Fruit fly (Drosophila melanogaster) whole organism, embryonic: ENCODE results near the gene CG42847.

Source experiments
- Bdp1 ChIP-seq: fragments of 200-800 bp; sonication (Bioruptor generic); optimal IDR thresholded peaks from 3 replicates; lab custom pipeline; 2016; ENCODE audit warnings: missing biosample characterization, missing genetic modification characterization
- CG10462 ChIP-seq: fragments of 200-800 bp; sonication (Bioruptor generic); optimal IDR thresholded peaks from 2 replicates; lab custom pipeline; 2016; ENCODE audit warnings: missing biosample characterization, missing genetic modification characterization
- CG12769 ChIP-seq: fragments of 200-800 bp; sonication (Bioruptor generic); optimal IDR thresholded peaks from 2 replicates; lab custom pipeline; 2019; ENCODE audit warnings: missing biosample characterization, mild to moderate bottlenecking, missing genetic modification characterization, moderate library complexity
- CG13287 ChIP-seq: fragments of 200-800 bp; sonication (Bioruptor generic); IDR thresholded peaks from 2 replicates; pipeline ENCODE4 v1.3.6; 2022; ENCODE audit warnings: missing biosample characterization, missing genetic modification characterization; ENCODE audit not compliant: partially characterized antibody
- CG17359 ChIP-seq: fragments of 200-800 bp; sonication (Bioruptor generic); optimal IDR thresholded peaks from 3 replicates; lab custom pipeline; 2018; ENCODE audit warnings: missing biosample characterization, mild to moderate bottlenecking, missing genetic modification characterization, moderate library complexity
- CG18599 ChIP-seq: fragments of 200-800 bp; sonication (Bioruptor generic); optimal IDR thresholded peaks from 3 replicates; lab custom pipeline; 2017; ENCODE audit warnings: missing biosample characterization, missing genetic modification characterization, mild to moderate bottlenecking, moderate library complexity, missing genetic modification reagents
- CG2199 ChIP-seq: fragments of 200-800 bp; sonication (Bioruptor generic); IDR thresholded peaks from 3 replicates; pipeline ENCODE4 v1.3.6; 2022; ENCODE audit warnings: missing biosample characterization, missing genetic modification characterization
- CG2202 ChIP-seq: fragments of 200-800 bp; sonication (Bioruptor generic); optimal IDR thresholded peaks from 2 replicates; lab custom pipeline; 2018; ENCODE audit warnings: missing biosample characterization, mild to moderate bottlenecking, missing genetic modification characterization
- CG2678 ChIP-seq: fragments of 200-800 bp; sonication (Bioruptor generic); optimal IDR thresholded peaks from 3 replicates; lab custom pipeline; 2019; ENCODE audit warnings: missing biosample characterization, mild to moderate bottlenecking, missing genetic modification characterization, moderate library complexity
- CG6813 ChIP-seq: fragments of 200-800 bp; sonication (Bioruptor generic); optimal IDR thresholded peaks from 2 replicates; lab custom pipeline; 2017; ENCODE audit warnings: missing biosample characterization, missing genetic modification characterization, mild to moderate bottlenecking, moderate library complexity, missing genetic modification reagents
- CG8089 ChIP-seq: fragments of 200-800 bp; sonication (Bioruptor generic); optimal IDR thresholded peaks from 3 replicates; lab custom pipeline; 2016; ENCODE audit warnings: missing biosample characterization, missing genetic modification characterization
- CHES-1-like ChIP-seq: fragments of 200-800 bp; sonication (Bioruptor generic); optimal IDR thresholded peaks from 2 replicates; lab custom pipeline; 2016; ENCODE audit warnings: missing biosample characterization, missing genetic modification characterization
- CTCF ChIP-seq: fragments of 200-800 bp; sonication (Bioruptor generic); optimal IDR thresholded peaks from 2 replicates; lab custom pipeline; 2017; ENCODE audit warnings: missing biosample characterization, mild to moderate bottlenecking, missing genetic modification characterization, moderate library complexity
- D ChIP-seq, 2 experiments: fragments of 200-800 bp in 1 of 2; fragments of >200 bp in 1 of 2; sonication (Bioruptor generic) in 1 of 2; optimal IDR thresholded peaks; 2 replicates in 1 of 2; 3 replicates in 1 of 2; lab custom pipeline; 2017; ENCODE audit warnings: mild to moderate bottlenecking in 1 of 2, missing biosample characterization in 1 of 2, missing genetic modification characterization in 1 of 2, missing genetic modification reagents in 1 of 2
- Doc3 ChIP-seq: fragments of 200-800 bp; sonication (Bioruptor generic); IDR thresholded peaks from 3 replicates; pipeline ENCODE4 v1.3.6; 2022; ENCODE audit warnings: missing biosample characterization, missing genetic modification characterization; ENCODE audit not compliant: partially characterized antibody
- Dref ChIP-seq: fragments of 200-800 bp; sonication (Bioruptor generic); IDR thresholded peaks from 2 replicates; pipeline ENCODE4 v1.3.6; 2022; ENCODE audit warnings: missing biosample characterization, missing genetic modification characterization
- ERR ChIP-seq: fragments of 200-800 bp; sonication (Bioruptor generic); optimal IDR thresholded peaks from 2 replicates; lab custom pipeline; 2016; ENCODE audit warnings: missing biosample characterization, missing genetic modification characterization
- Ets97D ChIP-seq: fragments of 200-800 bp; sonication (Bioruptor generic); optimal IDR thresholded peaks from 3 replicates; lab custom pipeline; 2016; ENCODE audit warnings: missing biosample characterization, missing genetic modification characterization
- Hey ChIP-seq: fragments of 200-800 bp; sonication (Bioruptor generic); optimal IDR thresholded peaks from 3 replicates; lab custom pipeline; 2018; ENCODE audit warnings: missing biosample characterization, mild to moderate bottlenecking, missing genetic modification characterization
- Hr39 ChIP-seq: fragments of >200 bp; optimal IDR thresholded peaks from 2 replicates; lab custom pipeline; 2017
- Hr78 ChIP-seq, 2 experiments: fragments of 200-800 bp in 1 of 2; fragments of >200 bp in 1 of 2; sonication (Bioruptor generic) in 1 of 2; optimal IDR thresholded peaks; 2 replicates each; lab custom pipeline; 2017 to 2019; ENCODE audit warnings: missing biosample characterization in 2 of 2, missing genetic modification characterization in 2 of 2, mild to moderate bottlenecking in 1 of 2, moderate library complexity in 1 of 2
- Lhr ChIP-seq: fragments of 200-800 bp; sonication (Bioruptor generic); optimal IDR thresholded peaks from 3 replicates; lab custom pipeline; 2017; ENCODE audit warnings: mild to moderate bottlenecking, missing biosample characterization, missing genetic modification reagents, missing genetic modification characterization
- Pdp1 ChIP-seq, 2 experiments: fragments of 200-800 bp; sonication (Bioruptor generic); optimal IDR thresholded peaks; 3 replicates each; lab custom pipeline; 2016; ENCODE audit warnings: missing biosample characterization in 2 of 2, missing genetic modification characterization in 2 of 2, mild to moderate bottlenecking in 1 of 2, moderate library complexity in 1 of 2
- Poxn ChIP-seq: fragments of 200-800 bp; sonication (Bioruptor generic); IDR thresholded peaks from 2 replicates; pipeline ENCODE4 v1.3.6; 2022; ENCODE audit warnings: missing biosample characterization, missing genetic modification characterization
- Sin3A ChIP-seq: fragments of >200 bp; optimal IDR thresholded peaks from 2 replicates; lab custom pipeline; 2018
- ac ChIP-seq: fragments of 200-800 bp; sonication (Bioruptor generic); optimal IDR thresholded peaks from 3 replicates; lab custom pipeline; 2017; ENCODE audit warnings: missing biosample characterization, mild to moderate bottlenecking, missing genetic modification characterization
- az2 ChIP-seq: fragments of 200-800 bp; sonication (Bioruptor generic); optimal IDR thresholded peaks from 3 replicates; lab custom pipeline; 2016; ENCODE audit warnings: missing biosample characterization, missing genetic modification characterization
- bab2 ChIP-seq: fragments of 200-800 bp; sonication (Bioruptor generic); optimal IDR thresholded peaks from 2 replicates; lab custom pipeline; 2016; ENCODE audit warnings: missing biosample characterization, missing genetic modification characterization
- cato ChIP-seq: fragments of 200-800 bp; sonication (Bioruptor generic); optimal IDR thresholded peaks from 2 replicates; lab custom pipeline; 2016; ENCODE audit warnings: missing biosample characterization, missing genetic modification characterization, borderline replicate concordance
- dm ChIP-seq: fragments of 200-800 bp; sonication (Bioruptor generic); optimal IDR thresholded peaks from 3 replicates; lab custom pipeline; 2016; ENCODE audit warnings: missing biosample characterization, missing genetic modification characterization
- dysf ChIP-seq: fragments of 200-800 bp; sonication (Bioruptor generic); IDR thresholded peaks from 3 replicates; pipeline ENCODE4 v1.3.6; 2022; ENCODE audit warnings: missing biosample characterization, missing genetic modification characterization
- ewg ChIP-seq: fragments of 200-800 bp; sonication (Bioruptor generic); optimal IDR thresholded peaks from 3 replicates; lab custom pipeline; 2017; ENCODE audit warnings: mild to moderate bottlenecking, missing biosample characterization, missing genetic modification reagents, missing genetic modification characterization
- exex ChIP-seq: fragments of 200-800 bp; sonication (Bioruptor generic); optimal IDR thresholded peaks from 4 replicates; lab custom pipeline; 2018; ENCODE audit warnings: missing biosample characterization, mild to moderate bottlenecking, missing genetic modification characterization, moderate library complexity
- eyg ChIP-seq: fragments of 200-800 bp; sonication (Bioruptor generic); optimal IDR thresholded peaks from 3 replicates; lab custom pipeline; 2016; ENCODE audit warnings: missing biosample characterization, missing genetic modification characterization
- fru ChIP-seq: fragments of >200 bp; optimal IDR thresholded peaks from 2 replicates; lab custom pipeline; 2017
- gsb-n ChIP-seq: fragments of 200-800 bp; sonication (Bioruptor generic); optimal IDR thresholded peaks from 3 replicates; lab custom pipeline; 2018; ENCODE audit warnings: missing biosample characterization, mild to moderate bottlenecking, missing genetic modification characterization
- kni ChIP-seq: fragments of 200-800 bp; sonication (Bioruptor generic); optimal IDR thresholded peaks from 3 replicates; lab custom pipeline; 2017; ENCODE audit warnings: mild to moderate bottlenecking, missing biosample characterization, missing genetic modification reagents, missing genetic modification characterization
- lilli ChIP-seq: fragments of 200-800 bp; sonication (Bioruptor generic); optimal IDR thresholded peaks from 3 replicates; lab custom pipeline; 2016; ENCODE audit warnings: missing biosample characterization, missing genetic modification characterization
- lmd ChIP-seq: fragments of 200-800 bp; sonication (Bioruptor generic); IDR thresholded peaks from 2 replicates; pipeline ENCODE4 v1.3.6; 2022; ENCODE audit warnings: missing biosample characterization, missing genetic modification characterization
- luna ChIP-seq: fragments of 200-800 bp; sonication (Bioruptor generic); optimal IDR thresholded peaks from 2 replicates; lab custom pipeline; 2016; ENCODE audit warnings: missing biosample characterization, missing genetic modification characterization
- org-1 ChIP-seq: fragments of 200-800 bp; sonication (Bioruptor generic); optimal IDR thresholded peaks from 2 replicates; lab custom pipeline; 2017; ENCODE audit warnings: missing biosample characterization, missing genetic modification characterization
- psq ChIP-seq: fragments of 200-800 bp; sonication (Bioruptor generic); optimal IDR thresholded peaks from 2 replicates; lab custom pipeline; 2017; ENCODE audit warnings: missing biosample characterization, missing genetic modification characterization
- ranshi ChIP-seq: fragments of 200-800 bp; sonication (Bioruptor generic); IDR thresholded peaks from 2 replicates; pipeline ENCODE4 v1.3.6; 2022; ENCODE audit warnings: missing biosample characterization, missing genetic modification characterization
- salm ChIP-seq: fragments of 200-800 bp; sonication (Bioruptor generic); optimal IDR thresholded peaks from 2 replicates; lab custom pipeline; 2018; ENCODE audit warnings: missing biosample characterization, mild to moderate bottlenecking, missing genetic modification characterization
- sc ChIP-seq, 3 experiments: fragments of >200 bp in 2 of 3; fragments of 200-800 bp in 1 of 3; sonication (Bioruptor generic) in 1 of 3; optimal IDR thresholded peaks; 2 replicates in 2 of 3; 3 replicates in 1 of 3; lab custom pipeline; 2017; ENCODE audit warnings: mild to moderate bottlenecking in 1 of 3, missing biosample characterization in 1 of 3, missing genetic modification characterization in 1 of 3, missing genetic modification reagents in 1 of 3
- sd ChIP-seq: fragments of 200-800 bp; sonication (Bioruptor generic); optimal IDR thresholded peaks from 3 replicates; lab custom pipeline; 2018; ENCODE audit warnings: missing biosample characterization, mild to moderate bottlenecking, missing genetic modification characterization, moderate library complexity
- sens-2 ChIP-seq: fragments of 200-800 bp; sonication (Bioruptor generic); IDR thresholded peaks from 2 replicates; pipeline ENCODE4 v1.3.6; 2022; ENCODE audit warnings: missing biosample characterization, missing genetic modification characterization
- sim ChIP-seq: fragments of 200-800 bp; sonication (Bioruptor generic); IDR thresholded peaks from 2 replicates; pipeline ENCODE4 v1.3.6; 2022; ENCODE audit warnings: missing biosample characterization, missing genetic modification characterization
- sug ChIP-seq: fragments of 200-800 bp; optimal IDR thresholded peaks from 2 replicates; lab custom pipeline; 2019; ENCODE audit warnings: missing biosample characterization, mild to moderate bottlenecking, missing genetic modification characterization, moderate library complexity
- toy ChIP-seq: fragments of 200-800 bp; sonication (Bioruptor generic); IDR thresholded peaks from 2 replicates; pipeline ENCODE4 v1.3.6; 2022; ENCODE audit warnings: missing biosample characterization, missing genetic modification characterization

Gene CG42847

dm6 chr2L:9430992-9431602 is 3.4 kb downstream of the CG42847 start, which contains the start of the genes FucTB and scat (continued):
- peak; percentile 62 for TF ChIP-seq CG6813 (GFP tag; lab: Kevin White, UChicago)
- TF ChIP-seq exex = peak; percentile 63
- TF ChIP-seq lmd (GFP tag; lab: Robert Waterston, UW) = peak; percentile 92
- peak; percentile 81 for TF ChIP-seq cato (GFP tag; lab: Kevin White, UChicago)
- TF ChIP-seq eyg (GFP tag; lab: Kevin White, UChicago) = no peak
- peak; percentile 7 for TF ChIP-seq Sin3A
- peak; percentile 16 for TF ChIP-seq kni (GFP tag; lab: Kevin White, UChicago)
- TF ChIP-seq Bdp1 (GFP tag; lab: Kevin White, UChicago) = peak; percentile 41
- TF ChIP-seq sim = peak; percentile 43; the same call in 1 of the 2 replicates
- TF ChIP-seq sens-2 = no peak
- no peak for TF ChIP-seq sd (tag; lab: Kevin White, UChicago)
- TF ChIP-seq CG17359 (tag; lab: Kevin White, UChicago) = peak; percentile 78
- TF ChIP-seq Hr78 (GFP tag; optimal IDR thresholded peaks at IDR 0.05; lab: Kevin White, UChicago) = no peak
- peak; percentile 87 for TF ChIP-seq sug (tag; lab: Kevin White, UChicago)
- TF ChIP-seq CTCF (GFP tag; lab: Kevin White, UChicago) = peak; percentile 33
- TF ChIP-seq CG12769 (tag; lab: Kevin White, UChicago) = no peak
- TF ChIP-seq dm = peak; percentile 43
- peak; percentile 75 for TF ChIP-seq Poxn (GFP tag; lab: Robert Waterston, UW)
- 0 out of 2 replicates have a peak, but pooled peaks have one; percentile 38 for TF ChIP-seq Dref
- TF ChIP-seq psq (GFP tag; lab: Kevin White, UChicago) = peak; percentile 86
- TF ChIP-seq ranshi (GFP tag; lab: Robert Waterston, UW) = peak; percentile 87
- TF ChIP-seq CG2202 (tag; lab: Kevin White, UChicago) = peak; percentile 72
- no peak for TF ChIP-seq fru (lab: Kevin White, UChicago)
- peak; percentile 76 for TF ChIP-seq CG10462 (GFP tag; lab: Kevin White, UChicago)
- TF ChIP-seq salm (tag; lab: Kevin White, UChicago) = peak; percentile 51
- TF ChIP-seq Hr39 = no peak
- TF ChIP-seq CG2678 (tag; lab: Kevin White, UChicago) = peak; percentile 93
- peak; percentile 15 for TF ChIP-seq CG8089 (GFP tag; lab: Kevin White, UChicago)
- TF ChIP-seq Doc3 (GFP tag; lab: Robert Waterston, UW) = no peak
- TF ChIP-seq ewg (GFP tag; lab: Kevin White, UChicago) = peak; percentile 88
- TF ChIP-seq CG2199 (GFP tag; lab: Robert Waterston, UW) = no peak
- TF ChIP-seq Lhr (GFP tag; lab: Kevin White, UChicago) = peak; percentile 49
- TF ChIP-seq lilli (GFP tag; lab: Kevin White, UChicago) = peak; percentile 78
- TF ChIP-seq ERR = no peak
- peak; percentile 20 for TF ChIP-seq ac (GFP tag; lab: Kevin White, UChicago)
- TF ChIP-seq CHES-1-like (GFP tag; lab: Kevin White, UChicago) = peak; percentile 55
- TF ChIP-seq Pdp1 (GFP tag; optimal IDR thresholded peaks at IDR 0.05; lab: Kevin White, UChicago) = peak; percentile 66 to 69
- no peak for TF ChIP-seq sc (optimal IDR thresholded peaks at IDR 0.05; lab: Kevin White, UChicago)
- TF ChIP-seq sc (GFP tag; optimal IDR thresholded peaks at IDR 0.05; lab: Kevin White, UChicago) = peak; percentile 83
- peak; percentile 52 for TF ChIP-seq Ets97D (GFP tag; lab: Kevin White, UChicago)
- TF ChIP-seq Hey (tag; lab: Kevin White, UChicago) = peak; percentile 7
- TF ChIP-seq luna (GFP tag; lab: Kevin White, UChicago) = no peak
- TF ChIP-seq az2 (GFP tag; lab: Kevin White, UChicago) = peak; percentile 91
- TF ChIP-seq bab2 (GFP tag; lab: Kevin White, UChicago) = peak; percentile 75
- peak; percentile 95 for TF ChIP-seq dysf (GFP tag; lab: Robert Waterston, UW)
- TF ChIP-seq gsb-n = peak; percentile 91
- TF ChIP-seq toy (GFP tag; lab: Robert Waterston, UW) = peak; percentile 71
- peak; percentile 90 for TF ChIP-seq CG18599 (GFP tag; lab: Kevin White, UChicago)
- TF ChIP-seq D (optimal IDR thresholded peaks at IDR 0.05; lab: Kevin White, UChicago) = no peak
- peak; percentile 76 for TF ChIP-seq D (GFP tag; optimal IDR thresholded peaks at IDR 0.05; lab: Kevin White, UChicago)
- TF ChIP-seq org-1 (GFP tag; lab: Kevin White, UChicago) = peak; percentile 67
- peak; percentile 49 for TF ChIP-seq CG13287 (GFP tag; lab: Robert Waterston, UW)
